Worm (Caenorhabditis elegans) whole organism, L4 larva: Measurements from ENCODE around the gene F14H3.12.

Source experiments
- F10B5.3 ChIP-seq: sonication (generic microtip); optimal IDR thresholded peaks from 2 replicates; lab custom pipeline; 2016; ENCODE audit warnings: mild to moderate bottlenecking, missing genetic modification characterization, missing compliant biosample characterization
- F49E8.2 ChIP-seq: sonication (generic microtip); optimal IDR thresholded peaks from 2 replicates; lab custom pipeline; 2016; ENCODE audit warnings: missing compliant biosample characterization, mild to moderate bottlenecking, missing genetic modification characterization, borderline replicate concordance
- R02D3.7 ChIP-seq: fragments of 150-350 bp; sonication (generic microtip); optimal IDR thresholded peaks from 3 replicates; lab custom pipeline; 2014; ENCODE audit warnings: missing biosample characterization, missing genetic modification characterization
- ZK546.5 ChIP-seq, 2 experiments: sonication (generic microtip); optimal IDR thresholded peaks; 2 replicates each; lab custom pipeline; 2017; ENCODE audit warnings: missing biosample characterization in 2 of 2, missing genetic modification characterization in 2 of 2
- aha-1 ChIP-seq: fragments of 150-350 bp; peaks from one replicate; lab custom pipeline; 2014; ENCODE audit warnings: missing biosample characterization, missing genetic modification characterization
- aly-2 ChIP-seq: sonication (generic microtip); optimal IDR thresholded peaks from 2 replicates; lab custom pipeline; 2018; ENCODE audit warnings: missing biosample characterization, missing genetic modification characterization
- attf-4 ChIP-seq: sonication (generic microtip); optimal IDR thresholded peaks from 3 replicates; lab custom pipeline; 2017; ENCODE audit warnings: missing biosample characterization, missing genetic modification characterization
- ceh-20 ChIP-seq: fragments of 200-800 bp; sonication (Bioruptor generic); IDR thresholded peaks from 2 replicates; pipeline ENCODE4 v1.3.6; 2022; ENCODE audit warnings: missing genetic modification reagents, missing genetic modification characterization, missing compliant biosample characterization
- ceh-28 ChIP-seq: fragments of 150-350 bp; optimal IDR thresholded peaks from 2 replicates; lab custom pipeline; 2014; ENCODE audit warnings: missing biosample characterization, missing genetic modification reagents, missing genetic modification characterization
- ceh-44 ChIP-seq: fragments of 200-800 bp; sonication (Bioruptor generic); IDR thresholded peaks from 2 replicates; pipeline ENCODE4 v1.3.6; 2022; ENCODE audit warnings: missing genetic modification reagents, missing genetic modification characterization, missing compliant biosample characterization
- ceh-62 ChIP-seq: sonication (generic microtip); optimal IDR thresholded peaks from 2 replicates; lab custom pipeline; 2017; ENCODE audit warnings: missing biosample characterization, missing genetic modification characterization
- ceh-82 ChIP-seq: sonication (generic microtip); optimal IDR thresholded peaks from 2 replicates; lab custom pipeline; 2017; ENCODE audit warnings: missing biosample characterization, missing genetic modification characterization
- cey-2 ChIP-seq: sonication (generic microtip); optimal IDR thresholded peaks from 3 replicates; lab custom pipeline; 2017; ENCODE audit warnings: missing genetic modification characterization, mild to moderate bottlenecking, missing compliant biosample characterization, antibody characterized with exemption, borderline replicate concordance; ENCODE audit not compliant: insufficient read depth
- ctbp-1 ChIP-seq: fragments of 200-800 bp; sonication (Bioruptor generic); IDR thresholded peaks from 2 replicates; pipeline ENCODE4 v1.3.6; 2022; ENCODE audit warnings: missing genetic modification reagents, missing genetic modification characterization, missing compliant biosample characterization
- daf-12 ChIP-seq: fragments of 150-350 bp; optimal IDR thresholded peaks from 2 replicates; lab custom pipeline; 2014; ENCODE audit warnings: missing biosample characterization, missing genetic modification reagents, missing genetic modification characterization
- daf-16 ChIP-seq, 3 experiments: sonication (generic microtip); optimal IDR thresholded peaks; 2 replicates each; lab custom pipeline; 2016 to 2017; ENCODE audit warnings: missing genetic modification characterization in 3 of 3, missing genetic modification reagents in 3 of 3, mild to moderate bottlenecking in 2 of 3, missing compliant biosample characterization in 2 of 3, missing biosample characterization in 1 of 3, moderate library complexity in 1 of 3
- dmd-6 ChIP-seq: fragments of 200-800 bp; sonication (Bioruptor generic); IDR thresholded peaks from 2 replicates; pipeline ENCODE4 v1.3.6; 2022; ENCODE audit warnings: missing genetic modification reagents, missing genetic modification characterization, missing compliant biosample characterization
- dmd-9 ChIP-seq: fragments of 200-800 bp; sonication (Bioruptor generic); IDR thresholded peaks from 2 replicates; pipeline ENCODE4 v1.3.6; 2022; ENCODE audit warnings: missing genetic modification reagents, missing genetic modification characterization, missing compliant biosample characterization
- dpl-1 ChIP-seq: fragments of 150-350 bp; optimal IDR thresholded peaks from 2 replicates; lab custom pipeline; 2014; ENCODE audit warnings: missing biosample characterization, missing genetic modification reagents, missing genetic modification characterization
- duxl-1 ChIP-seq: sonication (generic microtip); optimal IDR thresholded peaks from 2 replicates; lab custom pipeline; 2016; ENCODE audit warnings: mild to moderate bottlenecking, missing genetic modification characterization, moderate library complexity, missing compliant biosample characterization; ENCODE audit not compliant: poor library complexity
- dve-1 ChIP-seq: sonication (generic microtip); optimal IDR thresholded peaks from 2 replicates; lab custom pipeline; 2017; ENCODE audit warnings: antibody characterized with exemption, mild to moderate bottlenecking, missing genetic modification characterization, missing compliant biosample characterization; ENCODE audit not compliant: insufficient read depth
- egl-27 ChIP-seq: sonication (generic microtip); optimal IDR thresholded peaks from 3 replicates; lab custom pipeline; 2017; ENCODE audit warnings: missing biosample characterization, missing genetic modification reagents, missing genetic modification characterization
- fkh-10 ChIP-seq: fragments of 150-350 bp; optimal IDR thresholded peaks from 2 replicates; lab custom pipeline; 2014; ENCODE audit warnings: missing biosample characterization, missing genetic modification reagents, missing genetic modification characterization
- fos-1 ChIP-seq: fragments of 150-350 bp; optimal IDR thresholded peaks from 2 replicates; lab custom pipeline; 2014; ENCODE audit warnings: missing biosample characterization, missing genetic modification characterization
- hlh-11 ChIP-seq: fragments of 200-800 bp; sonication (Bioruptor generic); optimal IDR thresholded peaks from 2 replicates; lab custom pipeline; 2018; ENCODE audit warnings: mild to moderate bottlenecking, missing genetic modification characterization, missing compliant biosample characterization
- hlh-30 ChIP-seq: sonication (generic microtip); optimal IDR thresholded peaks from 2 replicates; lab custom pipeline; 2017; ENCODE audit warnings: antibody characterized with exemption, mild to moderate bottlenecking, missing genetic modification characterization, missing compliant biosample characterization; ENCODE audit not compliant: insufficient read depth
- lin-1 ChIP-seq: fragments of 200-800 bp; sonication (Bioruptor generic); IDR thresholded peaks from 2 replicates; pipeline ENCODE4 v1.3.6; 2022; ENCODE audit warnings: missing genetic modification reagents, missing genetic modification characterization, missing compliant biosample characterization
- lin-13 ChIP-seq: fragments of 150-350 bp; optimal IDR thresholded peaks from 2 replicates; lab custom pipeline; 2014; ENCODE audit warnings: missing biosample characterization, missing genetic modification reagents, missing genetic modification characterization
- lin-29 ChIP-seq: fragments of 200-800 bp; sonication (Bioruptor generic); IDR thresholded peaks from 2 replicates; pipeline ENCODE4 v1.3.6; 2022; ENCODE audit warnings: missing genetic modification reagents, missing genetic modification characterization, missing compliant biosample characterization
- lir-3 ChIP-seq: sonication (generic microtip); optimal IDR thresholded peaks from 2 replicates; lab custom pipeline; 2016; ENCODE audit warnings: mild to moderate bottlenecking, missing genetic modification characterization, missing compliant biosample characterization
- madf-9 ChIP-seq: fragments of 200-800 bp; sonication (Bioruptor generic); conservative IDR thresholded peaks from 2 replicates; pipeline ENCODE4 v1.3.6; 2022; ENCODE audit warnings: missing genetic modification reagents, missing genetic modification characterization, missing compliant biosample characterization
- mdt-29 ChIP-seq: fragments of 200-800 bp; sonication (Bioruptor generic); IDR thresholded peaks from 2 replicates; pipeline ENCODE4 v1.3.6; 2022; ENCODE audit warnings: missing genetic modification reagents, missing genetic modification characterization, missing compliant biosample characterization
- mep-1 ChIP-seq: fragments of 150-350 bp; sonication (generic microtip); optimal IDR thresholded peaks from 3 replicates; lab custom pipeline; 2014; ENCODE audit warnings: missing biosample characterization, missing genetic modification characterization
- mxl-3 ChIP-seq: fragments of 200-800 bp; sonication (Bioruptor generic); optimal IDR thresholded peaks from 2 replicates; lab custom pipeline; 2018; ENCODE audit warnings: mild to moderate bottlenecking, missing genetic modification characterization, missing compliant biosample characterization
- nhr-42 ChIP-seq: fragments of 200-800 bp; sonication (Bioruptor generic); IDR thresholded peaks from 2 replicates; pipeline ENCODE4 v1.3.6; 2022; ENCODE audit warnings: missing genetic modification characterization, missing compliant biosample characterization
- nhr-48 ChIP-seq: sonication (generic microtip); optimal IDR thresholded peaks from 2 replicates; lab custom pipeline; 2016; ENCODE audit warnings: mild to moderate bottlenecking, missing genetic modification characterization, missing compliant biosample characterization
- nhr-6 ChIP-seq: fragments of 150-350 bp; optimal IDR thresholded peaks from 2 replicates; lab custom pipeline; 2014; ENCODE audit warnings: missing biosample characterization, missing genetic modification characterization
- pqm-1 ChIP-seq: sonication (generic microtip); optimal IDR thresholded peaks from 2 replicates; lab custom pipeline; 2017; ENCODE audit warnings: missing biosample characterization, missing genetic modification characterization
- sdz-12 ChIP-seq: fragments of 200-800 bp; sonication (Bioruptor generic); optimal IDR thresholded peaks from 2 replicates; lab custom pipeline; 2018; ENCODE audit warnings: mild to moderate bottlenecking, missing genetic modification characterization, missing compliant biosample characterization
- snpc-1.2 ChIP-seq: fragments of 200-800 bp; sonication (Bioruptor generic); IDR thresholded peaks from 2 replicates; pipeline ENCODE4 v1.3.6; 2022; ENCODE audit warnings: missing genetic modification reagents, missing genetic modification characterization, missing compliant biosample characterization
- spr-3 ChIP-seq: fragments of 200-800 bp; sonication (Bioruptor generic); optimal IDR thresholded peaks from 2 replicates; lab custom pipeline; 2018; ENCODE audit warnings: mild to moderate bottlenecking, missing genetic modification characterization, missing compliant biosample characterization
- unc-130 ChIP-seq: sonication (generic microtip); optimal IDR thresholded peaks from 2 replicates; lab custom pipeline; 2016; ENCODE audit warnings: missing genetic modification reagents, missing genetic modification characterization, missing compliant biosample characterization
- unc-62 ChIP-seq, 3 experiments: fragments of 150-350 bp in 1 of 3; sonication (generic microtip); optimal IDR thresholded peaks in 2 of 3; peaks in 1 of 3; 1 replicate in 1 of 3; 2 replicates in 2 of 3; lab custom pipeline; 2014 to 2017; ENCODE audit warnings: missing biosample characterization in 3 of 3, missing genetic modification characterization in 3 of 3, missing genetic modification reagents in 3 of 3, missing genotype in 1 of 3
- zip-2 ChIP-seq: fragments of 150-350 bp; optimal IDR thresholded peaks from 2 replicates; lab custom pipeline; 2014; ENCODE audit warnings: missing biosample characterization, missing genetic modification characterization
- ztf-7 ChIP-seq: fragments of 150-350 bp; optimal IDR thresholded peaks from 2 replicates; lab custom pipeline; 2014; ENCODE audit warnings: missing biosample characterization, missing genetic modification characterization

F14H3.12 gene

DNA sequence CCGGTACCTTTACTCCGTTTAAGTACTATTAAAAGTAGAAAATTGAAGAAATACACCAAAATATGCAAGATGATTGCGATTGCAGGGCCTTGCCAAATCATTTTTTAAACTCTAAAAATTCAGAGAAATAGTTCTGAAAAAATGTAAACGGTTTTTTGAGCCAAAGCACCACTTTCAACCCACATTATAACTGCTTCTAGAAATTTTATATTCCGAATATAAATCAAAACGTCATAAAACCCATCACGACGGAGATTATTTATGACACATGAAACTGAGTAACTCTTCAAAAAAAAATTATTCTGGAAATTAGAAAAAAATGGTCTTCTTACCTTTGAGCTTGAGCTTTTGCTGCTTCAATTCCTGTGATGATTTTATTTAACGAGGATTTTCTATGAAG lies 39.1 kb upstream of the F14H3.12 start, which contains the start of gene srxa-16:
Gene srxa-16, minus strand, starts transcription at position 101 of the 400 bp plus-strand sequence.
- no peak for TF ChIP-seq snpc-1.2 (GFP tag; lab: Robert Waterston, UW)
- no peak for TF ChIP-seq F10B5.3 (tag; lab: Kevin White, UChicago)
- no peak for TF ChIP-seq cey-2 (tag; lab: Kevin White, UChicago)
- TF ChIP-seq zip-2 = no peak
- no peak for TF ChIP-seq aly-2 (tag; lab: Kevin White, UChicago)
- TF ChIP-seq spr-3 = no peak

DNA sequence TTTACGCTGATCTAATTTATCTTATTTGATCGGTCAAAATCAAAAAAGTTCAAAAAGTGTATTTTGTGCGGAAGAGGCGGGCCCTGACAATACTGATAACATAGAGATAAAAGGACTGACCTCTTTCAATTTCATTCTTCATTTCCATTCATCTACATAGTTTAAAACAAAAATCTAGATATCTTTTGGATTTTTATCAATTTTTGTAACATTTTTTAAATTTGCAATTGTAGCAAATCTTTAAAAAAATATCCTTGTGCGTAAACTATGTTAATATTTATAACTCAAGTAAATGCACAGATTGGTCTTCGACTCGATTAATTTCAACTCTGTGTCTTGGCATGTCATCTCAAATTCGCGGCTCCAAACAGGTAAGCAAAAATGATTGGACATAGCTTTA lies 28.5 kb upstream of the F14H3.12 start, which contains the start of gene argk-1:
Gene argk-1, plus strand, starts transcription at position 301 of the 400 bp plus-strand sequence.
- no peak for TF ChIP-seq mdt-29 (GFP tag; lab: Robert Waterston, UW)
- no peak for TF ChIP-seq F49E8.2
- no peak for TF ChIP-seq daf-16 (GFP tag; optimal IDR thresholded peaks at IDR 0.05; lab: Kevin White, UChicago)
- TF ChIP-seq daf-16 (tag; optimal IDR thresholded peaks at IDR 0.05; lab: Kevin White, UChicago) = no peak
- no peak for TF ChIP-seq ZK546.5 (tag; optimal IDR thresholded peaks at IDR 0.05; lab: Kevin White, UChicago)
- TF ChIP-seq dmd-9 (GFP tag; lab: Robert Waterston, UW) = no peak
- TF ChIP-seq snpc-1.2 (GFP tag; lab: Robert Waterston, UW) = no peak
- no peak for TF ChIP-seq ceh-62 (tag; lab: Kevin White, UChicago)
- TF ChIP-seq dpl-1 (GFP tag; lab: Kevin White, UChicago) = no peak

DNA sequence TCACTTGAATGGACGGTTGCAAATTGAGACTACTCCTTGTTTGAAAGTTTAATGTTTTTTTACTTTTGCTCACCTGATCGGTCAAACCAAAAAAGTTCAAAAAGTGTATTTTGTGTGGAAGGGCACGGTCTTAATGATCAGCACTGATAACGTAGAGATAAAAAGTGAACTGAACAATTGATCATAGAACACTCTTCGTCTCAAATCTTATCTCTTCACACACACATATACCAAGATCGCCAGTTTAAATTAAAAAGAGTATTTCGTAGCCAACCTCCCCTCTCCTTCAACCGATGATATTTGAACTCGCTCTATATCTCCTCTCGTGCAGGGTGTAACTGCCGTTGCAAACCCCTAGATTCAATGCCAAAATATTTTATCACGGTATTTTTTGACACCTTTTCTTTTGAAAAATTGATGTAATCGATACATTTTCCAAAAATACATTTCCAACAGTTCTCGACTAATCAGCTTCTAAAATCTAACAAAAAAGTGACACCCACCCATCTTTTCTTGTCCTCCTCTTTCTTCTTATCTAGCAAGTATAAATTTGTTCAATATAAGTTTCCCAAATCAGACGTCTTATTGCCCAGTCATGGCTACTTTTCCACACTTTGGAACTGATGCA lies 25.1 kb upstream of the F14H3.12 start, which contains the start of gene cth-1:
Gene cth-1, plus strand, starts transcription at position 578 of the 628 bp plus-strand sequence.
- TF ChIP-seq nhr-42 (GFP tag; lab: Robert Waterston, UW) = no peak
- no peak for TF ChIP-seq lin-1 (GFP tag; lab: Robert Waterston, UW)
- peak; percentile 63 for TF ChIP-seq aha-1 (tag; lab: Kevin White, UChicago)
- no peak for TF ChIP-seq ztf-7 (tag; lab: Kevin White, UChicago)
- TF ChIP-seq ceh-62 (tag; lab: Kevin White, UChicago) = no peak
- TF ChIP-seq mxl-3 = no peak
- no peak for TF ChIP-seq ceh-44 (GFP tag; lab: Robert Waterston, UW)
- no peak for TF ChIP-seq nhr-6 (tag; lab: Kevin White, UChicago)
- TF ChIP-seq nhr-48 = peak; percentile 74
- no peak for TF ChIP-seq snpc-1.2 (GFP tag; lab: Robert Waterston, UW)
- TF ChIP-seq unc-130 (GFP tag; lab: Kevin White, UChicago) = no peak
- no peak for TF ChIP-seq lin-13 (GFP tag; lab: Kevin White, UChicago)
- no peak for TF ChIP-seq lin-29 (GFP tag; lab: Robert Waterston, UW)
- peak; percentile 64 for TF ChIP-seq pqm-1 (tag; lab: Kevin White, UChicago)
- peak; percentile 27 for TF ChIP-seq hlh-11
- TF ChIP-seq ceh-20 (GFP tag; lab: Robert Waterston, UW) = no peak
- peak; percentile 66 for TF ChIP-seq dve-1 (tag; lab: Kevin White, UChicago)
- TF ChIP-seq mep-1 (tag; lab: Kevin White, UChicago) = no peak
- peak; percentile 32 for TF ChIP-seq hlh-30 (tag; lab: Kevin White, UChicago)
- TF ChIP-seq sdz-12 (GFP tag; lab: Kevin White, UChicago) = no peak
- TF ChIP-seq ceh-82 = no peak
- no peak for TF ChIP-seq dpl-1 (GFP tag; lab: Kevin White, UChicago)
- peak; percentile 69 for TF ChIP-seq dmd-6 (GFP tag; lab: Robert Waterston, UW)
- TF ChIP-seq daf-12 = no peak
- TF ChIP-seq ctbp-1 (GFP tag; lab: Robert Waterston, UW) = no peak
- TF ChIP-seq daf-16 (GFP tag; optimal IDR thresholded peaks at IDR 0.05; lab: Kevin White, UChicago) = no peak
- TF ChIP-seq daf-16 (tag; optimal IDR thresholded peaks at IDR 0.05; lab: Kevin White, UChicago) = peak; percentile 50
- no peak for TF ChIP-seq lir-3
- no peak for TF ChIP-seq egl-27 (tag; lab: Kevin White, UChicago)
- no peak for TF ChIP-seq fkh-10 (GFP tag; lab: Kevin White, UChicago)
- TF ChIP-seq ceh-28 (tag; lab: Kevin White, UChicago) = no peak
- TF ChIP-seq duxl-1 (tag; lab: Kevin White, UChicago) = no peak
- TF ChIP-seq madf-9 = no peak
- TF ChIP-seq R02D3.7 (tag; lab: Kevin White, UChicago) = no peak
- TF ChIP-seq unc-62 (GFP tag; optimal IDR thresholded peaks at IDR 0.05 in 1 of 2; lab: Kevin White, UChicago) = peak in 1 of 2 experiments; percentile 27
- no peak for TF ChIP-seq unc-62 (tag; optimal IDR thresholded peaks at IDR 0.05; lab: Kevin White, UChicago)
- TF ChIP-seq attf-4 (tag; lab: Kevin White, UChicago) = no peak
- TF ChIP-seq fos-1 (tag; lab: Kevin White, UChicago) = no peak
